Fruit fly (Drosophila melanogaster) ovary, adult (tissue): ENCODE results near the gene CG3402.
A peak's percentile ranks its signal among the peaks of the same experiment; 100 is the strongest.

Experiments
- CG17801 ChIP-seq: fragments of 200-800 bp; optimal IDR thresholded peaks from 2 replicates; lab custom pipeline; 2019; ENCODE audit warnings: missing biosample characterization, mild to moderate bottlenecking, missing genetic modification characterization, moderate library complexity; ENCODE audit not compliant: partially characterized antibody

Gene CG3402

dm6 chr3L:634319-635015 lies 18.2 kb downstream of the CG3402 start:
- no peak for TF ChIP-seq CG17801 (GFP tag; lab: Kevin White, UChicago)

dm6 chr3L:633272-634254 lies 19.1 kb downstream of the CG3402 start:
- no peak for TF ChIP-seq CG17801 (GFP tag; lab: Kevin White, UChicago)

- TF ChIP-seq CG17801 (GFP tag; lab: Kevin White, UChicago) = no peak
Measured at dm6 chr3L:632058-632457, 20.6 kb downstream of the CG3402 start.

dm6 chr3L:630666-631065 lies 22.0 kb downstream of the CG3402 start:
- no peak for TF ChIP-seq CG17801 (GFP tag; lab: Kevin White, UChicago)

dm6 chr3L:629916-630663 lies 22.6 kb downstream of the CG3402 start:
- no peak for TF ChIP-seq CG17801 (GFP tag; lab: Kevin White, UChicago)

dm6 chr3L:629353-629915 lies 23.2 kb downstream of the CG3402 start:
- TF ChIP-seq CG17801 (GFP tag; lab: Kevin White, UChicago) = no peak

- no peak for TF ChIP-seq CG17801 (GFP tag; lab: Kevin White, UChicago)
Measured at dm6 chr3L:628654-629285, 23.9 kb downstream of the CG3402 start.

dm6 chr3L:627819-628601 lies 24.7 kb downstream of the CG3402 start:
- TF ChIP-seq CG17801 (GFP tag; lab: Kevin White, UChicago) = peak; percentile 7

- TF ChIP-seq CG17801 (GFP tag; lab: Kevin White, UChicago) = no peak
Measured at dm6 chr3L:627370-627769, 25.3 kb downstream of the CG3402 start.

- no peak for TF ChIP-seq CG17801 (GFP tag; lab: Kevin White, UChicago)
Measured at dm6 chr3L:626498-627369, 25.9 kb downstream of the CG3402 start.

- no peak for TF ChIP-seq CG17801 (GFP tag; lab: Kevin White, UChicago)
Measured at dm6 chr3L:625899-626298, 26.8 kb downstream of the CG3402 start.

- TF ChIP-seq CG17801 (GFP tag; lab: Kevin White, UChicago) = no peak
Measured at dm6 chr3L:624203-624914, 28.3 kb downstream of the CG3402 start.
